Fruit fly (Drosophila melanogaster): Measurements from ENCODE around the gene CG42852.

The CG42852 gene

dm6 chr3L:16800026-16800425 is 44.7 kb downstream of the CG42852 start:
- TF ChIP-seq dmrt93B (GFP tag; optimal IDR thresholded peaks at IDR 0.05) (no peak), pan (optimal IDR thresholded peaks at IDR 0.05) (no peak), N (GFP tag; optimal IDR thresholded peaks at IDR 0.05) (no peak), Dfd (GFP tag; optimal IDR thresholded peaks at IDR 0.05) (no peak), h (GFP tag; optimal IDR thresholded peaks at IDR 0.05) (peak; percentile 68), ey (GFP tag; optimal IDR thresholded peaks at IDR 0.05) (no peak), Rel (GFP tag; optimal IDR thresholded peaks at IDR 0.05) (no peak), Rel (tag; optimal IDR thresholded peaks at IDR 0.05) (peak; percentile 56), Hr78 (GFP tag; optimal IDR thresholded peaks at IDR 0.05) (no peak), CrebA (GFP tag; optimal IDR thresholded peaks at IDR 0.05; ENCODE audit: borderline replicate concordance) (no peak), jim (GFP tag; optimal IDR thresholded peaks at IDR 0.05) (no peak), CG9705 (GFP tag; optimal IDR thresholded peaks at IDR 0.05) (no peak), brk (GFP tag; optimal IDR thresholded peaks at IDR 0.05) (no peak), Myc (optimal IDR thresholded peaks at IDR 0.05) (no peak), foxo (GFP tag; optimal IDR thresholded peaks at IDR 0.05) (peak in 1 of 2 experiments; percentile 4), HLH106 (tag; optimal IDR thresholded peaks at IDR 0.05) (no peak), rgr (GFP tag; optimal IDR thresholded peaks at IDR 0.05) (peak; percentile 70), Sp1 (GFP tag; optimal IDR thresholded peaks at IDR 0.05) (peak; percentile 50), br (GFP tag; optimal IDR thresholded peaks at IDR 0.05) (peak; percentile 45), sv (GFP tag; optimal IDR thresholded peaks at IDR 0.05) (no peak), tai (GFP tag; optimal IDR thresholded peaks at IDR 0.05) (no peak), GATAd (GFP tag; optimal IDR thresholded peaks at IDR 0.05) (no peak), woc (GFP tag; optimal IDR thresholded peaks at IDR 0.05) (no peak), Hnf4 (GFP tag; optimal IDR thresholded peaks at IDR 0.05) (peak; percentile 66), lola (GFP tag; optimal IDR thresholded peaks at IDR 0.05) (no peak), Abd-B (GFP tag; optimal IDR thresholded peaks at IDR 0.05) (no peak), Mio (GFP tag; optimal IDR thresholded peaks at IDR 0.05) (no peak), Dif (GFP tag; optimal IDR thresholded peaks at IDR 0.05; ENCODE audit: partially characterized antibody) (peak; percentile 78), OdsH (GFP tag; optimal IDR thresholded peaks at IDR 0.05) (peak; percentile 2), dsf (GFP tag; optimal IDR thresholded peaks at IDR 0.05; ENCODE audit: borderline replicate concordance) (no peak), dl (GFP tag; optimal IDR thresholded peaks at IDR 0.05; ENCODE audit: insufficient read depth in 1 of 2, partially characterized antibody in 2 of 2) (peak; percentile 55 to 63), psq (GFP tag; optimal IDR thresholded peaks at IDR 0.05) (no peak), Vsx2 (GFP tag; optimal IDR thresholded peaks at IDR 0.05; ENCODE audit: partially characterized antibody) (peak; percentile 54), fru (GFP tag; optimal IDR thresholded peaks at IDR 0.05) (peak; percentile 31), usp (GFP tag; optimal IDR thresholded peaks at IDR 0.05) (no peak), CG32264 (GFP tag; optimal IDR thresholded peaks at IDR 0.05) (no peak), Jra (GFP tag; optimal IDR thresholded peaks at IDR 0.05) (no peak), sage (GFP tag; optimal IDR thresholded peaks at IDR 0.05) (no peak), Hr83 (GFP tag; optimal IDR thresholded peaks at IDR 0.05; ENCODE audit: poor library complexity, severe bottlenecking) (peak; percentile 80)

dm6 chr3L:16801499-16802452 is 46.5 kb downstream of the CG42852 start:
- peak; percentile 86 for TF ChIP-seq OdsH (GFP tag; optimal IDR thresholded peaks at IDR 0.05)
- peak; percentile 10 for TF ChIP-seq Dfd (GFP tag; optimal IDR thresholded peaks at IDR 0.05)
- no peak for TF ChIP-seq N (GFP tag; optimal IDR thresholded peaks at IDR 0.05)
- no peak for TF ChIP-seq lola (GFP tag; optimal IDR thresholded peaks at IDR 0.05)
- TF ChIP-seq HLH106 (tag; optimal IDR thresholded peaks at IDR 0.05), result no peak
- TF ChIP-seq dl (GFP tag; optimal IDR thresholded peaks at IDR 0.05; ENCODE audit: insufficient read depth in 1 of 2, partially characterized antibody in 2 of 2), result peak; percentile 38 to 54
- TF ChIP-seq Rel (GFP tag; optimal IDR thresholded peaks at IDR 0.05), result peak; percentile 62
- peak; percentile 99 for TF ChIP-seq Rel (tag; optimal IDR thresholded peaks at IDR 0.05)
- peak; percentile 83 for TF ChIP-seq ey (GFP tag; optimal IDR thresholded peaks at IDR 0.05)
- peak; percentile 67 for TF ChIP-seq Sp1 (GFP tag; optimal IDR thresholded peaks at IDR 0.05)
- TF ChIP-seq CG32264 (GFP tag; optimal IDR thresholded peaks at IDR 0.05), result no peak
- TF ChIP-seq Hnf4 (GFP tag; optimal IDR thresholded peaks at IDR 0.05), result peak; percentile 62
- no peak for TF ChIP-seq CG9705 (GFP tag; optimal IDR thresholded peaks at IDR 0.05)
- TF ChIP-seq Hr83 (GFP tag; optimal IDR thresholded peaks at IDR 0.05; ENCODE audit: poor library complexity, severe bottlenecking), result no peak
- TF ChIP-seq pan (optimal IDR thresholded peaks at IDR 0.05), result no peak
- peak; percentile 44 for TF ChIP-seq Mio (GFP tag; optimal IDR thresholded peaks at IDR 0.05)
- TF ChIP-seq CrebA (GFP tag; optimal IDR thresholded peaks at IDR 0.05; ENCODE audit: borderline replicate concordance), result peak; percentile 16
- peak; percentile 48 for TF ChIP-seq br (GFP tag; optimal IDR thresholded peaks at IDR 0.05)
- peak; percentile 3 for TF ChIP-seq dsf (GFP tag; optimal IDR thresholded peaks at IDR 0.05; ENCODE audit: borderline replicate concordance)
- TF ChIP-seq jim (GFP tag; optimal IDR thresholded peaks at IDR 0.05), result peak; percentile 50
- TF ChIP-seq foxo (GFP tag; optimal IDR thresholded peaks at IDR 0.05), result peak; percentile 38 to 69
- no peak for TF ChIP-seq Jra (GFP tag; optimal IDR thresholded peaks at IDR 0.05)
- peak; percentile 81 for TF ChIP-seq psq (GFP tag; optimal IDR thresholded peaks at IDR 0.05)
- TF ChIP-seq woc (GFP tag; optimal IDR thresholded peaks at IDR 0.05), result peak; percentile 63
- TF ChIP-seq fru (GFP tag; optimal IDR thresholded peaks at IDR 0.05), result peak; percentile 82
- TF ChIP-seq Myc (optimal IDR thresholded peaks at IDR 0.05), result no peak
- no peak for TF ChIP-seq usp (GFP tag; optimal IDR thresholded peaks at IDR 0.05)
- peak; percentile 85 for TF ChIP-seq rgr (GFP tag; optimal IDR thresholded peaks at IDR 0.05)
- peak; percentile 62 for TF ChIP-seq brk (GFP tag; optimal IDR thresholded peaks at IDR 0.05)
- TF ChIP-seq Vsx2 (GFP tag; optimal IDR thresholded peaks at IDR 0.05; ENCODE audit: partially characterized antibody), result peak; percentile 45
- no peak for TF ChIP-seq Hr78 (GFP tag; optimal IDR thresholded peaks at IDR 0.05)
- no peak for TF ChIP-seq dmrt93B (GFP tag; optimal IDR thresholded peaks at IDR 0.05)
- TF ChIP-seq h (GFP tag; optimal IDR thresholded peaks at IDR 0.05), result peak; percentile 83
- TF ChIP-seq Abd-B (GFP tag; optimal IDR thresholded peaks at IDR 0.05), result no peak
- TF ChIP-seq Dif (GFP tag; optimal IDR thresholded peaks at IDR 0.05; ENCODE audit: partially characterized antibody), result peak; percentile 27
- TF ChIP-seq tai (GFP tag; optimal IDR thresholded peaks at IDR 0.05), result peak; percentile 21
- no peak for TF ChIP-seq GATAd (GFP tag; optimal IDR thresholded peaks at IDR 0.05)
- peak; percentile 41 for TF ChIP-seq sage (GFP tag; optimal IDR thresholded peaks at IDR 0.05)
- peak; percentile 35 for TF ChIP-seq sv (GFP tag; optimal IDR thresholded peaks at IDR 0.05)
